Fruit fly (Drosophila melanogaster): Measurements from ENCODE around the gene Cp7Fc.

Gene Cp7Fc

dm6 chrX:8523572-8524155 lies 46.7 kb downstream of the Cp7Fc start (continued):
- TF ChIP-seq stc (GFP tag; IDR thresholded peaks at IDR 0.05) (no peak), Dfd (GFP tag; optimal IDR thresholded peaks at IDR 0.05) (no peak), kni (GFP tag; optimal IDR thresholded peaks at IDR 0.05) (peak; percentile 31), C15 (GFP tag; IDR thresholded peaks at IDR 0.05) (no peak)
